Worm (Caenorhabditis elegans) whole organism, midembryonic: ENCODE measurements around the gene T08G2.2.

Experiments
- T22C8.4 ChIP-seq: fragments of 200-800 bp; sonication (Bioruptor generic); IDR thresholded peaks from 2 replicates; pipeline ENCODE4 v1.3.6; 2022; ENCODE audit warnings: missing genetic modification characterization, missing compliant biosample characterization
- cog-1 ChIP-seq: sonication (generic microtip); optimal IDR thresholded peaks from 2 replicates; lab custom pipeline; 2016; ENCODE audit warnings: missing genetic modification characterization, missing compliant biosample characterization
- med-1 ChIP-seq: sonication (generic microtip); optimal IDR thresholded peaks from 2 replicates; lab custom pipeline; 2017; ENCODE audit warnings: missing genetic modification characterization, mild to moderate bottlenecking, missing compliant biosample characterization, antibody characterized with exemption, missing genetic modification reagents; ENCODE audit not compliant: insufficient read depth
- ref-1 ChIP-seq: fragments of 200-800 bp; sonication (Bioruptor generic); conservative IDR thresholded peaks from 2 replicates; pipeline ENCODE4 v1.3.6; 2022; ENCODE audit warnings: missing genetic modification reagents, missing genetic modification characterization, missing compliant biosample characterization
- tab-1 ChIP-seq: fragments of 200-800 bp; sonication (Bioruptor generic); IDR thresholded peaks from 2 replicates; pipeline ENCODE4 v1.3.6; 2022; ENCODE audit warnings: missing genetic modification characterization, missing compliant biosample characterization
- ztf-23 ChIP-seq: fragments of 200-800 bp; sonication (Bioruptor generic); IDR thresholded peaks from 2 replicates; pipeline ENCODE4 v1.3.6; 2022; ENCODE audit warnings: missing genetic modification reagents, missing genetic modification characterization, missing compliant biosample characterization

DNA sequence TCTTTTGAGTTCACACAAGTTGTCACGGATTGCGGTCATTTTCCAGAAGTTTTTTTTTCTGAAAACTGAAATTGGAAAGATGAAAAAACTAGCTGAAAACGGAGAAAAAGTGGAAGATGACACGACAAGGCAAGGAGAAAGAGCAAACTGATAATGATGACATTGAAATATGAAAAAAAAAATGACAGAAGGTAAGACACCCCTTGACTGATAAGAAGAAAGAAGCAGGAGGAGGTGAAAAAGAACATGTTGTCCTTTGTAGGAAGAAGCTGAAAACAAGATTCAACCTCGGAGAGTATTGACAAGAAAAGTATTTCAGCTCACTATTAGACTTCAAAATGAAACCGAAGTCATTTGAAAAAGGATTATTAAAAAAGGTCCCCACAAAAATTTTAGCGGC lies 14.1 kb downstream of the T08G2.2 start, which contains the start of gene B0302.5:
- TF ChIP-seq T22C8.4 (GFP tag; lab: Robert Waterston, UW) (no peak), med-1 (GFP tag; lab: Kevin White, UChicago) (no peak), tab-1 (GFP tag; lab: Robert Waterston, UW) (no peak), ref-1 (GFP tag; lab: Robert Waterston, UW) (no peak), ztf-23 (GFP tag; lab: Robert Waterston, UW) (no peak), cog-1 (no peak)
